Worm (Caenorhabditis elegans): ENCODE results near the gene faah-5.

faah-5 gene

ce11 chrIII:11900022-11900421 is 8.8 kb upstream of the faah-5 start:
- no peak for TF ChIP-seq nhr-6 (tag; optimal IDR thresholded peaks at IDR 0.05)
- no peak for TF ChIP-seq nhr-12 (tag; optimal IDR thresholded peaks at IDR 0.05)
- TF ChIP-seq mab-5 (tag; optimal IDR thresholded peaks at IDR 0.05), result no peak
- TF ChIP-seq R02D3.7 (tag; optimal IDR thresholded peaks at IDR 0.05), result no peak
- no peak for TF ChIP-seq lin-39 (tag; optimal IDR thresholded peaks at IDR 0.05)
- TF ChIP-seq nhr-10 (tag; optimal IDR thresholded peaks at IDR 0.05), result no peak
- no peak for TF ChIP-seq nhr-11 (tag; optimal IDR thresholded peaks at IDR 0.05)
- no peak for TF ChIP-seq elt-1 (tag; optimal IDR thresholded peaks at IDR 0.05)
- no peak for TF ChIP-seq alr-1 (tag; optimal IDR thresholded peaks at IDR 0.05)
- TF ChIP-seq sma-9 (GFP tag; optimal IDR thresholded peaks at IDR 0.05), result no peak
- TF ChIP-seq sma-9 (tag; optimal IDR thresholded peaks at IDR 0.05), result no peak
- no peak for TF ChIP-seq unc-55 (GFP tag; optimal IDR thresholded peaks at IDR 0.05)

- TF ChIP-seq alr-1 (tag; optimal IDR thresholded peaks at IDR 0.05), result no peak
- no peak for TF ChIP-seq elt-1 (tag; optimal IDR thresholded peaks at IDR 0.05)
- no peak for TF ChIP-seq blmp-1 (tag; optimal IDR thresholded peaks at IDR 0.05; ENCODE audit: insufficient read depth)
Measured at ce11 chrIII:11898169-11898568, 6.9 kb upstream of the faah-5 start, which contains the start of gene tsen-2. Gene tsen-2 (minus strand): TSS chrIII:11898269.

ce11 chrIII:11896652-11897051 is 5.4 kb upstream of the faah-5 start:
- TF ChIP-seq mab-5 (tag; optimal IDR thresholded peaks at IDR 0.05) (no peak), nhr-6 (tag; optimal IDR thresholded peaks at IDR 0.05) (no peak), unc-39 (tag; optimal IDR thresholded peaks at IDR 0.05) (no peak), lsy-2 (tag; optimal IDR thresholded peaks at IDR 0.05) (no peak), dmd-4 (tag; optimal IDR thresholded peaks at IDR 0.05) (no peak), ceh-82 (tag; optimal IDR thresholded peaks at IDR 0.05) (no peak), ztf-1 (GFP tag; conservative IDR thresholded peaks at IDR 0.05) (no peak), lin-11 (tag; optimal IDR thresholded peaks at IDR 0.05) (no peak), nhr-129 (tag; optimal IDR thresholded peaks at IDR 0.05) (no peak), C34F6.9 (tag; optimal IDR thresholded peaks at IDR 0.05) (no peak), lin-13 (GFP tag; optimal IDR thresholded peaks at IDR 0.05) (no peak), blmp-1 (tag; optimal IDR thresholded peaks at IDR 0.05; ENCODE audit: insufficient read depth) (no peak), nhr-237 (tag; optimal IDR thresholded peaks at IDR 0.05) (no peak), nhr-11 (tag; optimal IDR thresholded peaks at IDR 0.05) (no peak), sma-9 (GFP tag; optimal IDR thresholded peaks at IDR 0.05) (no peak), sma-9 (tag; optimal IDR thresholded peaks at IDR 0.05) (no peak), alr-1 (tag; optimal IDR thresholded peaks at IDR 0.05) (no peak), R02D3.7 (tag; optimal IDR thresholded peaks at IDR 0.05) (no peak), elt-3 (tag; optimal IDR thresholded peaks at IDR 0.05) (no peak)

ce11 chrIII:11895504-11895903 is 4.3 kb upstream of the faah-5 start:
- TF ChIP-seq egl-27 (tag; optimal IDR thresholded peaks at IDR 0.05), result no peak
- no peak for TF ChIP-seq nhr-237 (tag; optimal IDR thresholded peaks at IDR 0.05)
- no peak for TF ChIP-seq nhr-21 (tag; optimal IDR thresholded peaks at IDR 0.05)
- no peak for TF ChIP-seq skn-1 (tag; optimal IDR thresholded peaks at IDR 0.05)
- no peak for TF ChIP-seq R02D3.7 (tag; optimal IDR thresholded peaks at IDR 0.05)
- no peak for TF ChIP-seq elt-3 (tag; optimal IDR thresholded peaks at IDR 0.05)
- TF ChIP-seq ztf-4 (tag; optimal IDR thresholded peaks at IDR 0.05), result no peak
- TF ChIP-seq peb-1 (tag; optimal IDR thresholded peaks at IDR 0.05), result no peak
- TF ChIP-seq C34F6.9 (tag; optimal IDR thresholded peaks at IDR 0.05), result no peak
- TF ChIP-seq sma-3 (GFP tag; optimal IDR thresholded peaks at IDR 0.05), result no peak
- TF ChIP-seq nhr-129 (tag; optimal IDR thresholded peaks at IDR 0.05), result no peak
- no peak for TF ChIP-seq zag-1 (tag; optimal IDR thresholded peaks at IDR 0.05)
- TF ChIP-seq aly-2 (tag; optimal IDR thresholded peaks at IDR 0.05), result no peak
- no peak for TF ChIP-seq nhr-23 (tag; optimal IDR thresholded peaks at IDR 0.05)
- TF ChIP-seq ama-1 (optimal IDR thresholded peaks at IDR 0.05), result no peak
- no peak for TF ChIP-seq ceh-16 (tag; optimal IDR thresholded peaks at IDR 0.05)
- TF ChIP-seq crh-2 (tag; optimal IDR thresholded peaks at IDR 0.05), result no peak
- TF ChIP-seq dmd-4 (tag; optimal IDR thresholded peaks at IDR 0.05), result no peak

- TF ChIP-seq snpc-4 (tag; optimal IDR thresholded peaks at IDR 0.05) (no peak), nhr-129 (tag; optimal IDR thresholded peaks at IDR 0.05) (no peak), lin-11 (tag; optimal IDR thresholded peaks at IDR 0.05) (no peak), Y55F3AM.14 (GFP tag; optimal IDR thresholded peaks at IDR 0.05) (no peak), unc-62 (GFP tag; optimal IDR thresholded peaks at IDR 0.05) (no peak)
Measured at ce11 chrIII:11892939-11893338, 1.7 kb upstream of the faah-5 start, which contains the start of gene Y56A3A.41. Gene Y56A3A.41 (minus strand): TSS chrIII:11893039.

Measured in whole organism, L2 larva.